Fruit fly (Drosophila melanogaster): ENCODE data around the gene CG5151.

Gene CG5151

DNA sequence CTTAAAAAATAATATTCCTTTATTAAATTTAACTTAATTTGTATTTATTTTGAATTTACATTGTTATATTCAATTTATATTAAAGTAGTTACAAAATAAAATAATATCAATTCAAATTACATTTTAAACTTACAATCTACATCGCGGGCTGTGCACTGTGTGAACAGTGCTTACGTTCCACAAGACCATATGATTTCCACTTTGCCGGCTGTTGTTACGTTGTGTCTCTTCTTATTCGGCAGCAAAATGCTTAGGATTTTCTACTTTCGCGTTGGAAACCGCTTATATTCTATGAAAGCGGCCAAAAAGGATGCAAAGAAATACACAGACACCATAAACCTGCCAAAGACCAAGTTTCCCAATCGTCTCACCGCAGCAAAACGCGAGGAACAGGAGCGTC, 64.4 kb downstream of the CG5151 start, which contains the start of gene IleRS-m:
TSS of gene IleRS-m (plus strand) at position 222 of the 400 bp plus-strand sequence.
- no peak for TF ChIP-seq CG8301 (tag; optimal IDR thresholded peaks at IDR 0.05)
- no peak for TF ChIP-seq CG8159 (tag; optimal IDR thresholded peaks at IDR 0.05)
- no peak for TF ChIP-seq gl (tag; optimal IDR thresholded peaks at IDR 0.05)
- no peak for TF ChIP-seq Pif1B (GFP tag; optimal IDR thresholded peaks at IDR 0.05)
- TF ChIP-seq CG4496 (GFP tag; IDR thresholded peaks at IDR 0.05): no peak
- TF ChIP-seq rn (GFP tag; IDR thresholded peaks at IDR 0.05): no peak
- no peak for TF ChIP-seq fd96Ca (GFP tag; IDR thresholded peaks at IDR 0.05)
- no peak for TF ChIP-seq CG17806 (tag; optimal IDR thresholded peaks at IDR 0.05)
- TF ChIP-seq Ets98B (GFP tag; IDR thresholded peaks at IDR 0.05): no peak
- no peak for TF ChIP-seq Snoo (tag; optimal IDR thresholded peaks at IDR 0.05)
- no peak for TF ChIP-seq CG12605 (GFP tag; IDR thresholded peaks at IDR 0.05)
- no peak for TF ChIP-seq Pif1A (GFP tag; optimal IDR thresholded peaks at IDR 0.05)
- TF ChIP-seq CG14655 (GFP tag; optimal IDR thresholded peaks at IDR 0.05): no peak
- TF ChIP-seq CG9948 (tag; optimal IDR thresholded peaks at IDR 0.05): no peak
- TF ChIP-seq CG13204 (GFP tag; optimal IDR thresholded peaks at IDR 0.05): no peak
- no peak for TF ChIP-seq CG32121 (GFP tag; IDR thresholded peaks at IDR 0.05)
- TF ChIP-seq CG15710 (tag; optimal IDR thresholded peaks at IDR 0.05): no peak

DNA sequence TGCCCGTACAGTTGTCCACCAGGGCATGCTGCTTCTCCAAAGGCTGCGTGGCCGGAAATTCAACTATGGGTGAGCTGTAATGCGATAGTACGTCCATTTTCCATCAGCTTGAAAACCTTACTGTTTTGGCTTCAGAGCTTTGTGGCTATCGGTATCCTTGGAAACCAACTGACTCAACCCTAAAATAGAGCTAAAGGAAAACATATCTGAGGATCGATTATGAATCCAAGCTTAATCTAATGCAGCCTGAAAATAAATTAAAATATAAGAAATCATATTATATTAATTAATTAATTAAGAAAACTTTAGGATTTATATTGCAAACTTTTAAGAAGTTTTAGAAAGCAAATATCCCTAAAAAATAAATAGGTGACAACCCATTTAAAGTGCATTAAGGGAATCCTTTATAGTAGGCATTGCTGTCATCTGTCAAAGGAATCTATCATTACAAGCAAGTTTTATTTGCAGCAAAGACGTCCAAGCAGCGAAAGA, 67.1 kb downstream of the CG5151 start, which contains the start of the genes CG13074 and ATPsynbetaL:
TSS of gene CG13074 (minus strand) at position 101 of the 492 bp plus-strand sequence.
TSS of gene ATPsynbetaL (plus strand) at position 442 of the 492 bp plus-strand sequence.
- TF ChIP-seq CG13204 (GFP tag; optimal IDR thresholded peaks at IDR 0.05) (no peak), EcR (GFP tag; optimal IDR thresholded peaks at IDR 0.05) (no peak), CG4496 (GFP tag; IDR thresholded peaks at IDR 0.05) (no peak), Ets98B (GFP tag; IDR thresholded peaks at IDR 0.05) (no peak)

DNA sequence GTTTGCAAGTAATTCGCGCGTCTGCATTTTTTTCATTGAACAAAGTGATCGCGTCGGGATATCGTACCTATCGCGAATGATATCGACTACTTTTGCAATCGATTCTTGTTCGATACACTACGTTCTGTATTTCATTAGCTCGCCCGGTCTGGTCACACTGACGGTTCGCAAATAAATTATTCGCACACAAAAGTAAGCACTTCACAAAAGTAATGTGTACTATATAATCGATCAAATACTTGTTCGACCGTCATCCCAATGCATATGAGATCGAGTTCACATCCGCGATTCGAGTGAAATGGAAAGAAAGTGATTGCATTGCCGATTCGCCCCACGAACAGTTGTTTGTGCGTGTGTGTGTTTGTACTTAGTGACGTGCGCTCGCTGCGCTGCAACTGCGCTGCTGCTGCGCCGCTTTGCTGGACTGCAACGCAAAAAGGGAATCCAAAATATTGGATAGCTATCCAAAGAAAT, 74.1 kb downstream of the CG5151 start, which contains the start of the genes CG5235 and ClC-c:
TSS of gene CG5235 (minus strand) at position 63 of the 474 bp plus-strand sequence.
TSS of gene ClC-c (plus strand) at position 125 of the 474 bp plus-strand sequence.
- TF ChIP-seq CG9948 (tag; optimal IDR thresholded peaks at IDR 0.05) (no peak), CG34367 (tag; optimal IDR thresholded peaks at IDR 0.05) (no peak), D1 (tag; optimal IDR thresholded peaks at IDR 0.05) (no peak), Pif1A (GFP tag; optimal IDR thresholded peaks at IDR 0.05) (no peak), CG14655 (GFP tag; optimal IDR thresholded peaks at IDR 0.05) (no peak)
